Fruit fly (Drosophila melanogaster) Kc167 (cell line): Measurements from ENCODE around the gene PIG-K.

Experiments used
- Myc ChIP-seq: fragments of >200 bp; optimal IDR thresholded peaks from 2 replicates; lab custom pipeline; 2017; ENCODE audit warnings: missing external identifiers
- Sin3A ChIP-seq: fragments of >200 bp; optimal IDR thresholded peaks from 2 replicates; lab custom pipeline; 2018; ENCODE audit warnings: missing external identifiers
- h ChIP-seq: fragments of >200 bp; optimal IDR thresholded peaks from 3 replicates; lab custom pipeline; 2018; ENCODE audit warnings: missing external identifiers
- insv ChIP-seq: fragments of >200 bp; optimal IDR thresholded peaks from 3 replicates; lab custom pipeline; 2018; ENCODE audit warnings: missing external identifiers
- psq ChIP-seq: fragments of >200 bp; optimal IDR thresholded peaks from 2 replicates; lab custom pipeline; 2017; ENCODE audit warnings: missing external identifiers
- ttk ChIP-seq: sonication (Bioruptor generic); optimal IDR thresholded peaks from 2 replicates; lab custom pipeline; 2017; ENCODE audit warnings: missing external identifiers

Gene PIG-K

dm6 chrX:2001057-2001456 lies 8.1 kb downstream of the PIG-K start:
- no peak for TF ChIP-seq psq

DNA sequence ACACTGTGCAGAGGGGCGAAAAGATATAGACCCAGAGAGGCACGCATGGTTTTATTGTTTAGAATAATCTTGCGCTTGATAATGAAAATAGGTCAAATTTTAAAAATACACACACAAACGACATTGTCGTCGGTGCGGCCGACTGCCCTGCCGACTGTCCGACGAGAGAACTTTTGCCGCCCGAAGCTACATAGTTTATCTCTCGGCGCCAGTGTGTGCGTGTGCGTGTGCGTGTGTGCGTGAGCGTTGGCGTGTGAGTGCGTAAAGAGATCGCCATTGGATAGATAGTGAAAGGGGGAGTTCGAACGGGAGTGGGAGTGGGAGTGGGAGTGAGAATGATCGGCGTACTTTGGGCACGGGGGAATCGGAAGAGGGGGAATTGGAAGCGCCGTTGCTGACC lies 13.5 kb downstream of the PIG-K start:
- TF ChIP-seq h (lab: Kevin White, UChicago) (no peak), insv (no peak), Sin3A (lab: Kevin White, UChicago) (no peak), psq (no peak), Myc (lab: Kevin White, UChicago) (no peak), ttk (lab: Kevin White, UChicago) (no peak)

- TF ChIP-seq insv: no peak
- no peak for TF ChIP-seq ttk (lab: Kevin White, UChicago)
- TF ChIP-seq Sin3A (lab: Kevin White, UChicago): no peak
- no peak for TF ChIP-seq psq
- no peak for TF ChIP-seq h (lab: Kevin White, UChicago)
- no peak for TF ChIP-seq Myc (lab: Kevin White, UChicago)
Observed at dm6 chrX:1994184-1994583, 15.0 kb downstream of the PIG-K start.

DNA sequence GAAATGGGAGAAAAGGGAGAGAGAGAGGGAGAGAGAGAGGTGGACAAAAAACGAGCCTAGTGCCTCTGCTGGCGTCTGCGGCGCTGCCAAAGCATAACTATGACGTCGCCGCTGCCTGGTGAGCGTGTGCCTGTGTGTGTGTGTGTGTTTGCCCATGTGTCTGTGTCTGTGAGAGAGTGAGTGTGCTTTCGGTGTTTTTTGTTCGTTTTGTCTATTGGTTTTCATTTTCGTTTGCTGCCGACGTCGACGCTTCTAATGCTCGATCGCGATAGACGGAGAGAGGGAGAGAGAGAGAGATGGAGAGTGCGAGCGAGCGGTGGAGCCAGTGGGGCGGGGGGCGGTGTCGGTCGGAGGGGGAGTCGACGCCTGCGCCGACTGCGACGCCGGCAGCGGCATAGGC lies 17.3 kb downstream of the PIG-K start:
- TF ChIP-seq insv: no peak
- TF ChIP-seq Sin3A (lab: Kevin White, UChicago): no peak
- TF ChIP-seq psq: no peak
- no peak for TF ChIP-seq h (lab: Kevin White, UChicago)
- TF ChIP-seq Myc (lab: Kevin White, UChicago): no peak
- TF ChIP-seq ttk (lab: Kevin White, UChicago): no peak

- TF ChIP-seq h (lab: Kevin White, UChicago) (no peak), ttk (lab: Kevin White, UChicago) (no peak), insv (no peak), Sin3A (lab: Kevin White, UChicago) (no peak), psq (no peak), Myc (lab: Kevin White, UChicago) (no peak)
Observed at dm6 chrX:1989981-1990380, 19.2 kb downstream of the PIG-K start.

DNA sequence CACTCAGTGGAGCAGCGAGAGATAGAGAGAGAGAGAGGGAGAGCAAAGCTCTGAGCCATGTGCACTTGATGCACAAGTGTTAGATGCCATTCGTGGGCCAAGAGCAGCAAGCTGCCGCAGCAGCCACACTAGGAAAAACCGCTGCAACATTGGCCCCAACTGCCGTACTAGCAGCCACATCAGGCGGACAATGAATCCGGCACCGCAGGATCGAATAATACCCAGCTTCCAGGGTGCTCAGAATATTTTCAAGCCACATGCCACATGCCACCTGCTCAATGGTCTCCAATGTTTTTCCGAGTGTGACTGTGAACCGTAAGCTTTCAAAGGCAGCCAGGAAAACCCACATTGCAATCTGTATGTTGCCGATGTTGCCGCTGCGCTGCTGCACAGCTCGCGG lies 20.5 kb downstream of the PIG-K start:
- TF ChIP-seq Sin3A (lab: Kevin White, UChicago): no peak

DNA sequence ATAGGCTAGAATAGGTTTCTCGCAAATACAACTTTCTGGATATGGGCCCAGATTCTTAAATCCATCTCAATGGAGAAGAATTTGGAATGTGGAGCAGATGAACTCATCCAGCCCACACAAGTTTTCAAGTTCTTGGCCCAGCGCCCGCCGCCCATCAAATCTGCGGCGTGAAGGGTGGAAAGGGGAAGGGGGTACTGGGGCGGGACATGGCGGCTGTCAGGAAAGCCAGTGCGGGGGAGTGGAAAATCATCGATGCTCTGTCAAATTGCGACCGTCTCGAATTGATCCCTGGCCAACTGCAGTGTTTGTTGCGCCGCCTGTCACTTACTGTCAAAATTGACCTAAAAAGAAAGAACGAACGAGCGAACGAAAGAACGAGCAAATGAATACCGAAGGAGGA lies 23.6 kb downstream of the PIG-K start:
- no peak for TF ChIP-seq insv
- TF ChIP-seq ttk (lab: Kevin White, UChicago): no peak
- no peak for TF ChIP-seq psq
- TF ChIP-seq Sin3A (lab: Kevin White, UChicago): no peak
- TF ChIP-seq Myc (lab: Kevin White, UChicago): no peak
- no peak for TF ChIP-seq h (lab: Kevin White, UChicago)

DNA sequence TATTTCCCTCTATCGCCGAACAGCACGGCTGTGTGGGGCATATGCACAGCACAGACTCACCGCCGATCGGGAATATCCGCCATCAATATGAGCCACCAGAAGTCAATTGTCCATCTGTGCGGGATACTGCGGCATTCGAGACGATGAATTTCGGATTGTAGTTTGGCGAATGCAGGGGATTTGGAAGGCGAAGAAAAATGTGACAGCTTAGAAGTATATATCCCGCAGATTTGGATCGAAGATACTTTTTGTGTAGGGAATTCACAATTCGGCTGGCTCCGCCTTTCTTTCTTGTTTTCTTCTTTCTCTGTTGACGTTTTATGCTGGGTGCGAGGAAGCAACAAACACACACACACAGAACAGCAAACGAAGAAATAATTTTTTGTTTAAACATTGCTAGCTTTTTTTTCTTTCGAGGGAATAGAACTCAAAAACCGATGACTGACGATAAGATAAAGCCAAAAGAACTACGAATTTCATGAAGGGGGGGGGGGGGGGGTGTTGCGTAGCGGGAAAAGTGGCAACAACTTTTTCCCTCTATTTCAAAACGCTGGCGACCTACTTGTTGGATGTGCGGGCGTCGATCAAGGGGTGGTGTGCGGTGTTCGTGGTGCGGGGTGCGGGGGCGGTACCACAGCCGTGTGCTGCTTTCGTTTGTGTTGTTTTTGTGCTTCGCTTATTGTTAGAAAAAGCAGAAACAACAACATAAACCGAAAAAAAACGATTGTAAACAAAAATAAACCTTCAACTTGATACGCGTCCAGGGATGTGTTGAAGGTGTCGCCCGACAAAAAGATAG lies 24.8 kb downstream of the PIG-K start:
- TF ChIP-seq insv (no peak), psq (no peak), Sin3A (lab: Kevin White, UChicago) (no peak), ttk (lab: Kevin White, UChicago) (no peak), Myc (lab: Kevin White, UChicago) (no peak), h (lab: Kevin White, UChicago) (no peak)

DNA sequence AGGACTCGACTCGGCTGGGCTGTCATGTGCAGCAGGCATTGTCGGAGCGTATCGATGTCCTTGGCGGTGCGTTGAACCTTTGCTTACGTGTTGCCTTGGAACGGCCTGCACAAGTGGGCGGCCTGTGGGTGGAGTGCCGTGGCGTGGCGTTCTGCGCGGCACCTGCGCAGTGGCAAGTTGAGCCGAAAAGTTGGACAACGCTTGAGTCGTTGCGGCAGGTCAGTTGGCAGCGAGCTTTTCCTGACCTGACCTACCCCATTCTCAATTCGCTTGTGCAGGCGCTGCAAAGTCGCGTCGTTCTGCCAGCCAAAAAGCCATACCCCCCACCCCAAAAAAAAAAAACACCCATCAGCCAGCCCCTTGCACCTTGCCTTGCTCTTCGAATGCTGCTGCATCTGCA lies 27.4 kb downstream of the PIG-K start:
- TF ChIP-seq psq: no peak
- no peak for TF ChIP-seq Myc (lab: Kevin White, UChicago)
- TF ChIP-seq insv: no peak
- TF ChIP-seq Sin3A (lab: Kevin White, UChicago): no peak
- TF ChIP-seq h (lab: Kevin White, UChicago): no peak
- no peak for TF ChIP-seq ttk (lab: Kevin White, UChicago)

DNA sequence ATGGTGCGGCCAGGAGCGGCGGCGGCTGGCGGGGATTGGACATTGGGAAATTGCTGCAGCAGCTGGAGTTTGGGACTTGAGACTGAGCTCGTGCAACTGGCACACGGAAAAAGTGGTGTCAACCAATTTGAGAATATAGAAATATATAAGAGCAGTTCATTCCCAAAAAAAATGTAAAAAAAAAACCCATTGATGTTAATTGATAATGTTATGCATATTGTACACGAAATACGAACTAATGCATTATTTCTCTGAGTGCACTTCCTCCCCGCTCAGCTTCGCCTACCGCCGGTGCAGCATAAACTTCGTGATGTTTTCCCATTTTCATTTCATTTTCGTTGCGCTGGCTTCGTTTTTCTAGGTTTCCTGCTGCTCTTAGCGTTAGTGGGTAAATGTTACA lies 29.5 kb downstream of the PIG-K start:
- TF ChIP-seq Sin3A (lab: Kevin White, UChicago) (no peak), ttk (lab: Kevin White, UChicago) (no peak), insv (no peak), h (lab: Kevin White, UChicago) (no peak), Myc (lab: Kevin White, UChicago) (no peak), psq (no peak)

DNA sequence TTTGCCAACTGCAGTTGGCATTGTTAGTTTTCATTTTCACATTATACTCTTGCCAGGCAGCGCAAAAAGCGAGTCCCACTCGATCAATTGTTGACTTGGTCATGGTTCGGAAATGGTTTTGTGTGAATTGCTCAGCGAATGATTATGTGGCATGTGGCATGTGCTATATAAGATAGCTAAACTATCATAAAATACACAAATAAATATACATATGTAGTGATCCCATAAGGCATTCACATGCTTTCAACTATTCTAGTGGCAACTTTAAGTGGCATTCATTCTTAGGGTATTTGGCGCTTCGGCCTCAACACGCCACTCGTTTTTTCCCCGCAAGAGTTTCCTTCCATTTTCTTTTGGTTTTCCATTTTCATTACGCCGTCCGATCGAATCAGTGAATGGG lies 30.1 kb downstream of the PIG-K start:
- TF ChIP-seq ttk (lab: Kevin White, UChicago): no peak
- no peak for TF ChIP-seq Myc (lab: Kevin White, UChicago)
- no peak for TF ChIP-seq insv

- TF ChIP-seq insv: no peak
- TF ChIP-seq Myc (lab: Kevin White, UChicago): no peak
- no peak for TF ChIP-seq ttk (lab: Kevin White, UChicago)
- no peak for TF ChIP-seq Sin3A (lab: Kevin White, UChicago)
- no peak for TF ChIP-seq psq
- no peak for TF ChIP-seq h (lab: Kevin White, UChicago)
Observed at dm6 chrX:1975879-1976601, 33.1 kb downstream of the PIG-K start.

dm6 chrX:1972150-1972549 lies 37.0 kb downstream of the PIG-K start:
- TF ChIP-seq insv (no peak), Sin3A (lab: Kevin White, UChicago) (no peak), psq (no peak), ttk (lab: Kevin White, UChicago) (no peak), Myc (lab: Kevin White, UChicago) (no peak), h (lab: Kevin White, UChicago) (no peak)
